Worm (Caenorhabditis elegans) whole organism, mixed stage, embryonic: ENCODE measurements around the gene ugtp-1.

Source experiments
- nhr-76 ChIP-seq: sonication (generic microtip); optimal IDR thresholded peaks from 2 replicates; lab custom pipeline; 2017; ENCODE audit warnings: missing biosample characterization, missing genetic modification characterization
- sem-2 ChIP-seq: fragments of 200-800 bp; sonication (Bioruptor generic); optimal IDR thresholded peaks from 2 replicates; lab custom pipeline; 2018; ENCODE audit warnings: mild to moderate bottlenecking, missing genetic modification characterization, missing compliant biosample characterization
- ztf-11 ChIP-seq: fragments of 150-350 bp; optimal IDR thresholded peaks from 2 replicates; lab custom pipeline; 2014; ENCODE audit warnings: missing biosample characterization, missing genetic modification characterization

DNA sequence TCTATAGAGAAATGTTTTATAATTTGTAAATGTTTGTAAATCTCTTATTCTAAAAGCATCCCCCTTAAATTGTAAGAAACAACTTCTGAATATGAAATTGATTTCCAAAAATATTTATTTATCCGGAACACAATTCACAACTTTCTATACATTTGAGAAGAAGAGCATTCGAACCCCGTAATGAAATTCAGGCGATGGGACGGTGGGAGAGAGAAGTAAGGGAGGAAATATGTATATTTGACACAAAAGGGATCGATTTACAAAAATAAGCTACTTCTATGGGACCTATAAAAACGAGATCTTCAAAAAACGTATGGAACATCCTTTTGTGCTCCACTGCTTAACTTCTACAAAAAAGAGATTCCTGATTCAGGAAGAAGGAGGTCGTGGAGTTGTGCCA is 25.3 kb downstream of the ugtp-1 start:
- no peak for TF ChIP-seq sem-2 (GFP tag; lab: Kevin White, UChicago)
- no peak for TF ChIP-seq nhr-76
- no peak for TF ChIP-seq ztf-11
